Fruit fly (Drosophila melanogaster) whole organism, prepupa: ENCODE measurements around the gene CG5877.
A peak's percentile ranks its signal among the peaks of the same experiment; 100 is the strongest.

Experiments used
- Blimp-1 ChIP-seq: fragments of 200-800 bp; sonication (Bioruptor generic); optimal IDR thresholded peaks from 3 replicates; lab custom pipeline; 2017; ENCODE audit warnings: missing biosample characterization, missing genetic modification characterization, mild to moderate bottlenecking, moderate library complexity, missing genetic modification reagents
- CG10631 ChIP-seq: fragments of 200-800 bp; sonication (Bioruptor generic); optimal IDR thresholded peaks from 2 replicates; lab custom pipeline; 2016; ENCODE audit warnings: missing biosample characterization, missing genetic modification characterization
- CG10669 ChIP-seq: fragments of 200-800 bp; sonication (Bioruptor generic); optimal IDR thresholded peaks from 3 replicates; lab custom pipeline; 2018; ENCODE audit warnings: missing biosample characterization, mild to moderate bottlenecking, missing genetic modification characterization, moderate library complexity
- CG11294 ChIP-seq: fragments of 200-800 bp; sonication (Bioruptor generic); IDR thresholded peaks from 2 replicates; pipeline ENCODE4 v1.3.6; 2022; ENCODE audit warnings: missing biosample characterization, missing genetic modification characterization
- CG11762 ChIP-seq: fragments of 200-800 bp; sonication (Bioruptor generic); optimal IDR thresholded peaks from 3 replicates; lab custom pipeline; 2016; ENCODE audit warnings: missing biosample characterization, missing genetic modification characterization; ENCODE audit not compliant: insufficient read depth
- CG15336 ChIP-seq: fragments of 200-800 bp; sonication (Bioruptor generic); IDR thresholded peaks from 2 replicates; pipeline ENCODE4 v1.3.6; 2022; ENCODE audit warnings: missing biosample characterization, missing genetic modification characterization
- CG16779 ChIP-seq: fragments of 200-800 bp; sonication (Bioruptor generic); optimal IDR thresholded peaks from 3 replicates; lab custom pipeline; 2017; ENCODE audit warnings: missing biosample characterization, mild to moderate bottlenecking, missing genetic modification characterization
- CG3032 ChIP-seq: fragments of 200-800 bp; optimal IDR thresholded peaks from 2 replicates; lab custom pipeline; 2019; ENCODE audit warnings: missing biosample characterization, mild to moderate bottlenecking, missing genetic modification characterization, moderate library complexity
- CG31627 ChIP-seq: fragments of 200-800 bp; sonication (Bioruptor generic); optimal IDR thresholded peaks from 3 replicates; lab custom pipeline; 2016; ENCODE audit warnings: missing biosample characterization, missing genetic modification characterization
- CG34406 ChIP-seq: fragments of 200-800 bp; sonication (Bioruptor generic); optimal IDR thresholded peaks from 3 replicates; lab custom pipeline; 2016; ENCODE audit warnings: missing biosample characterization, missing genetic modification characterization
- CG3919 ChIP-seq: fragments of 200-800 bp; sonication (Bioruptor generic); optimal IDR thresholded peaks from 3 replicates; lab custom pipeline; 2016; ENCODE audit warnings: missing biosample characterization, missing genetic modification characterization
- CG4318 ChIP-seq: fragments of 200-800 bp; sonication (Bioruptor generic); optimal IDR thresholded peaks from 3 replicates; lab custom pipeline; 2017; ENCODE audit warnings: missing biosample characterization, mild to moderate bottlenecking, missing genetic modification characterization
- CG6163 ChIP-seq: fragments of 200-800 bp; sonication (Bioruptor generic); IDR thresholded peaks from 3 replicates; pipeline ENCODE4 v1.3.6; 2022; ENCODE audit warnings: missing biosample characterization, missing genetic modification characterization
- CG6276 ChIP-seq: fragments of 200-800 bp; sonication (Bioruptor generic); optimal IDR thresholded peaks from 2 replicates; lab custom pipeline; 2017; ENCODE audit warnings: missing biosample characterization, mild to moderate bottlenecking, missing genetic modification characterization
- CG6808 ChIP-seq: fragments of 200-800 bp; sonication (Bioruptor generic); optimal IDR thresholded peaks from 3 replicates; lab custom pipeline; 2017; ENCODE audit warnings: missing biosample characterization, missing genetic modification characterization, mild to moderate bottlenecking, moderate library complexity, missing genetic modification reagents
- CG8119 ChIP-seq: fragments of 200-800 bp; sonication (Bioruptor generic); IDR thresholded peaks from 3 replicates; pipeline ENCODE4 v1.3.6; 2022; ENCODE audit warnings: missing biosample characterization, missing genetic modification characterization
- CG8632 ChIP-seq: fragments of 200-800 bp; sonication (Bioruptor generic); optimal IDR thresholded peaks from 3 replicates; lab custom pipeline; 2016; ENCODE audit warnings: missing biosample characterization, missing genetic modification characterization
- Eip78C ChIP-seq: fragments of 200-800 bp; sonication (Bioruptor generic); peaks from one replicate; lab custom pipeline; 2016; ENCODE audit warnings: missing biosample characterization, missing genetic modification characterization
- Eip93F ChIP-seq: fragments of 200-800 bp; sonication (Bioruptor generic); optimal IDR thresholded peaks from 2 replicates; lab custom pipeline; 2016; ENCODE audit warnings: missing biosample characterization, mild to moderate bottlenecking, missing genetic modification characterization
- Ets21C ChIP-seq: fragments of 200-800 bp; sonication (Bioruptor generic); optimal IDR thresholded peaks from 3 replicates; lab custom pipeline; 2016; ENCODE audit warnings: missing biosample characterization, missing genetic modification characterization
- Gug ChIP-seq: fragments of 200-800 bp; sonication (Bioruptor generic); IDR thresholded peaks from 2 replicates; pipeline ENCODE4 v1.3.6; 2022; ENCODE audit warnings: missing biosample characterization, missing genetic modification characterization
- Hr38 ChIP-seq: sonication (Bioruptor generic); optimal IDR thresholded peaks from 2 replicates; lab custom pipeline; 2016; ENCODE audit warnings: missing biosample characterization, missing genetic modification characterization
- Hr39 ChIP-seq: fragments of 200-800 bp; sonication (Bioruptor generic); optimal IDR thresholded peaks from 2 replicates; lab custom pipeline; 2016; ENCODE audit warnings: missing biosample characterization, missing genetic modification characterization
- Hr4 ChIP-seq: fragments of 200-800 bp; sonication (Bioruptor generic); optimal IDR thresholded peaks from 3 replicates; lab custom pipeline; 2016; ENCODE audit warnings: missing biosample characterization, missing genetic modification characterization
- Lpt ChIP-seq: fragments of 200-800 bp; sonication (Bioruptor generic); optimal IDR thresholded peaks from 3 replicates; lab custom pipeline; 2016; ENCODE audit warnings: missing biosample characterization, missing genetic modification characterization
- OdsH ChIP-seq: fragments of 200-800 bp; sonication (Bioruptor generic); optimal IDR thresholded peaks from 3 replicates; lab custom pipeline; 2016; ENCODE audit warnings: missing biosample characterization, missing genetic modification characterization
- Smox ChIP-seq: fragments of 200-800 bp; sonication (Bioruptor generic); optimal IDR thresholded peaks from 3 replicates; lab custom pipeline; 2016; ENCODE audit warnings: missing biosample characterization, missing genetic modification characterization
- Sox14 ChIP-seq: fragments of 200-800 bp; sonication (Bioruptor generic); optimal IDR thresholded peaks from 3 replicates; lab custom pipeline; 2016; ENCODE audit warnings: missing biosample characterization, missing genetic modification characterization
- achi ChIP-seq: fragments of 200-800 bp; sonication (Bioruptor generic); optimal IDR thresholded peaks from 3 replicates; lab custom pipeline; 2016; ENCODE audit warnings: missing biosample characterization, missing genetic modification characterization
- acj6 ChIP-seq: fragments of 200-800 bp; sonication (Bioruptor generic); optimal IDR thresholded peaks from 3 replicates; lab custom pipeline; 2016; ENCODE audit warnings: missing biosample characterization, missing genetic modification characterization
- cyc ChIP-seq: fragments of 200-800 bp; sonication (Bioruptor generic); optimal IDR thresholded peaks from 3 replicates; lab custom pipeline; 2016; ENCODE audit warnings: missing biosample characterization, missing genetic modification characterization
- dsx ChIP-seq: fragments of 200-800 bp; optimal IDR thresholded peaks from 3 replicates; lab custom pipeline; 2019; ENCODE audit warnings: missing biosample characterization, mild to moderate bottlenecking, missing genetic modification characterization, moderate library complexity; ENCODE audit not compliant: poor library complexity, severe bottlenecking
- eg ChIP-seq: fragments of 200-800 bp; sonication (Bioruptor generic); IDR thresholded peaks from 3 replicates; pipeline ENCODE4 v1.3.6; 2022; ENCODE audit warnings: missing biosample characterization, missing genetic modification characterization
- esn ChIP-seq: fragments of 200-800 bp; sonication (Bioruptor generic); optimal IDR thresholded peaks from 2 replicates; lab custom pipeline; 2016; ENCODE audit warnings: missing biosample characterization, mild to moderate bottlenecking, missing genetic modification characterization, moderate library complexity
- fd85E ChIP-seq: fragments of 200-800 bp; sonication (Bioruptor generic); optimal IDR thresholded peaks from 3 replicates; lab custom pipeline; 2016; ENCODE audit warnings: missing biosample characterization, missing genetic modification characterization
- lz ChIP-seq: fragments of 200-800 bp; sonication (Bioruptor generic); optimal IDR thresholded peaks from 3 replicates; lab custom pipeline; 2016; ENCODE audit warnings: missing biosample characterization, missing genetic modification characterization
- net ChIP-seq: fragments of 200-800 bp; sonication (Bioruptor generic); optimal IDR thresholded peaks from 3 replicates; lab custom pipeline; 2016; ENCODE audit warnings: missing biosample characterization, missing genetic modification characterization
- salr ChIP-seq, 2 experiments: fragments of 200-800 bp; sonication (Bioruptor generic); optimal IDR thresholded peaks; 3 replicates each; lab custom pipeline; 2016 to 2018; ENCODE audit warnings: missing biosample characterization in 2 of 2, missing genetic modification characterization in 2 of 2, mild to moderate bottlenecking in 1 of 2
- topi ChIP-seq: fragments of 200-800 bp; sonication (Bioruptor generic); optimal IDR thresholded peaks from 3 replicates; lab custom pipeline; 2016; ENCODE audit warnings: missing biosample characterization, missing genetic modification characterization

Gene CG5877

DNA sequence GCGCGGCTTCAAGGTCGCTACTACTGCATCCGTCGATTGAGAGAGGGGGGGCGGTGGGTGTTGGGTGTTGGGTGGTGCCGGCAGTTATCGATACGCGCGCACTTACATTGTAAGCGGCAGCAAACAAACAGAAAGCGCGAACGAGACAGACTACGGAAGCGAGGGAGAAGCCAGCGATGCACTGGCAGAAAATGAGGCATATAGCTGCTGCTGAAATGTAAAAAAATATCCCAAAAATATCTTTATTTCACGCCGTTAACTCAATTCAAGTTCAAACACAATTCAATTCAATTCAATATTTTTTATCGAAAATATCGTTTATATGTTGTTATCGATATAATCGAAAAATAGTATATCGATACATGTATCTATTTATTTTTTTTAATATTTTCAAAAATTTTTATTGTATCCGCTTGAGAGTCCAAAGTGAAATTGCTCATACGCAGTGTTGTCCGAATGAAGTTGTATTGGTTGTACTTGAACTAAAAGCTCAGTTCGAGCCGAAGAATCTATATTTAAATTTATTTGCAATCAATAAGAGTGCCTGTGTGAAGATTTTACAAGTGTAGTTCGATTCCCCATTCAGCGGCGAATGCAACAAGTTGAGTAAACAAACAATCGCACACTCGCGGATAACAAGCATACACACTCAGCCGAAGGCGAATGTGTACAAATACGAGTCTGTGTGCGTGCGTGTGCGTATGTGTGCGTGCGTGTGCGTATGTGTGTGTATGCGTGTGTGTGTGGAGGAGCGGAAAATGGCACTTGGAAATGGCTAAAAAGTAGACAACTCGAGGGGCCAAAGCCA is 19.4 kb downstream of the CG5877 start (continued):
- peak; percentile 41 for TF ChIP-seq Blimp-1 (GFP tag; lab: Kevin White, UChicago)
- peak; percentile 74 for TF ChIP-seq OdsH (GFP tag; lab: Kevin White, UChicago)
- peak; percentile 71 for TF ChIP-seq CG6276 (GFP tag; lab: Kevin White, UChicago)
- TF ChIP-seq Hr4 = peak; percentile 54
- peak; percentile 64 for TF ChIP-seq CG4318 (GFP tag; lab: Kevin White, UChicago)
- peak; percentile 15 for TF ChIP-seq CG16779 (tag; lab: Kevin White, UChicago)
- TF ChIP-seq Hr38 (GFP tag; lab: Kevin White, UChicago) = no peak
- TF ChIP-seq salr (GFP tag; optimal IDR thresholded peaks at IDR 0.05; lab: Kevin White, UChicago) = peak in 1 of 2 experiments; percentile 71
- TF ChIP-seq dsx = peak; percentile 99
- no peak for TF ChIP-seq Eip93F (GFP tag; lab: Kevin White, UChicago)
- TF ChIP-seq CG10669 (GFP tag; lab: Kevin White, UChicago) = peak; percentile 56
- TF ChIP-seq CG6163 (GFP tag; lab: Robert Waterston, UW) = no peak; the same call in 2 of the 3 replicates
- TF ChIP-seq CG3032 = peak; percentile 45
- TF ChIP-seq topi = peak; percentile 73
- TF ChIP-seq fd85E (GFP tag; lab: Kevin White, UChicago) = no peak
- peak; percentile 59 for TF ChIP-seq cyc (GFP tag; lab: Kevin White, UChicago)
- TF ChIP-seq CG11762 (GFP tag; lab: Kevin White, UChicago) = peak; percentile 51
- peak; percentile 59 for TF ChIP-seq net (GFP tag; lab: Kevin White, UChicago)
- peak; percentile 58 for TF ChIP-seq lz (GFP tag; lab: Kevin White, UChicago)
- TF ChIP-seq Sox14 = peak; percentile 37
- peak; percentile 65 for TF ChIP-seq CG34406 (GFP tag; lab: Kevin White, UChicago)
- TF ChIP-seq Hr39 (GFP tag; lab: Kevin White, UChicago) = peak; percentile 57
- TF ChIP-seq CG8632 (GFP tag; lab: Kevin White, UChicago) = peak; percentile 62
- peak; percentile 25 for TF ChIP-seq Lpt (GFP tag; lab: Kevin White, UChicago)
- peak; percentile 67 for TF ChIP-seq Smox (GFP tag; lab: Kevin White, UChicago)
- TF ChIP-seq Eip78C = peak; percentile 91
- peak; percentile 52 for TF ChIP-seq Ets21C (GFP tag; lab: Kevin White, UChicago)
- peak; percentile 57 for TF ChIP-seq CG10631 (GFP tag; lab: Kevin White, UChicago)
- peak; percentile 60 for TF ChIP-seq achi (GFP tag; lab: Kevin White, UChicago)

DNA sequence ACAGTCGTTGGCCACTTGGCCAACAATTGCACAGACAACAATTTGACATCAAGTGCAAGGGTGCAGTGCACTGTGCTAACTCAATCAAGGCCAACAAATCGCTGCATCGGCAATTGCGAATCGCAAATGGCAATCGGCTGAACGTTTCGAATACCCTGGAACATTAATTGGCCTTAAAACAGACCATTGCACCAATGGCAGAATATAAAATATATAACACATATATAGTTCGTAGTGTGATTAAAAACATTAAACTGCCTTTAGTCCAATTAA is 20.0 kb downstream of the CG5877 start:
- TF ChIP-seq Sox14 (no peak), CG6808 (no peak), acj6 (GFP tag; lab: Kevin White, UChicago) (no peak), eg (no peak), esn (GFP tag; lab: Kevin White, UChicago) (no peak), CG11294 (GFP tag; lab: Robert Waterston, UW) (no peak), Ets21C (GFP tag; lab: Kevin White, UChicago) (no peak), achi (GFP tag; lab: Kevin White, UChicago) (no peak), Eip78C (no peak)

DNA sequence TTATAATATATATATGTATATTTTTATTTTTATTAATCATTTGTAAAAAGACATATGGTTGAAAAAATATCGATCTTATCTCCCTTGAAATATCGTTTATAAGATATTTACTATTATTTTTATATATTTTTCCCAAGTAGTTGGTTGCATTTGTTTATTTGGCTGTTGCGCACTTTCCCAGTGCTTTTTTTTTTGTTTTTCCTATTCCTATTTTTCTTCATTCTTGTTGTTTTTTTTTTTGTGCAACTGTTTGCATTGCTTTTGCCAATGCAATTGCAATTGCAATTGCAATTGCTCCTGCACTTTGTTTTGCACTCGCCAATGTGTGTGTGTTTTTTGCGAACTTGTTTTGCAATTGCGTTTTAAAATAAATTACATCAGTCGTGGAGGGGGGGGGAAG is 20.6 kb downstream of the CG5877 start:
- TF ChIP-seq Gug (GFP tag; lab: Robert Waterston, UW) (peak; percentile 25; the same call in 1 of the 2 replicates), CG6163 (GFP tag; lab: Robert Waterston, UW) (peak; percentile 48; the same call in 1 of the 3 replicates), eg (peak; percentile 88), CG6276 (GFP tag; lab: Kevin White, UChicago) (peak; percentile 85), CG3919 (GFP tag; lab: Kevin White, UChicago) (no peak), CG8119 (GFP tag; lab: Robert Waterston, UW) (peak; percentile 73), CG31627 (GFP tag; lab: Kevin White, UChicago) (no peak), CG15336 (peak; percentile 54)
